Fruit fly (Drosophila melanogaster) whole organism, embryonic: Measurements from ENCODE around the gene CRAT.

Experiments used
- Adf1 ChIP-seq: fragments of 200-800 bp; sonication (Bioruptor generic); IDR thresholded peaks from 2 replicates; pipeline ENCODE4 v1.3.6; 2022; ENCODE audit warnings: missing biosample characterization, missing genetic modification characterization
- CG11456 ChIP-seq: fragments of 200-800 bp; sonication (Bioruptor generic); IDR thresholded peaks from 3 replicates; pipeline ENCODE4 v1.3.6; 2022; ENCODE audit warnings: missing biosample characterization, missing genetic modification characterization
- CG11504 ChIP-seq: fragments of 200-800 bp; sonication (Bioruptor generic); optimal IDR thresholded peaks from 3 replicates; lab custom pipeline; 2019; ENCODE audit warnings: missing biosample characterization, mild to moderate bottlenecking, missing genetic modification characterization, moderate library complexity
- CG12104 ChIP-seq: fragments of 200-800 bp; sonication (Bioruptor generic); optimal IDR thresholded peaks from 3 replicates; lab custom pipeline; 2016; ENCODE audit warnings: missing biosample characterization, missing genetic modification characterization
- CG12299 ChIP-seq: fragments of 200-800 bp; sonication (Bioruptor generic); optimal IDR thresholded peaks from 2 replicates; lab custom pipeline; 2018; ENCODE audit warnings: missing biosample characterization, mild to moderate bottlenecking, missing genetic modification characterization
- CG14014 ChIP-seq: fragments of 200-800 bp; sonication (Bioruptor generic); IDR thresholded peaks from 2 replicates; pipeline ENCODE4 v1.3.6; 2022; ENCODE audit warnings: missing biosample characterization, missing genetic modification characterization
- CG1603 ChIP-seq: fragments of 200-800 bp; sonication (Bioruptor generic); optimal IDR thresholded peaks from 2 replicates; lab custom pipeline; 2019; ENCODE audit warnings: missing biosample characterization, mild to moderate bottlenecking, missing genetic modification characterization, moderate library complexity
- CG3163 ChIP-seq: fragments of 200-800 bp; sonication (Bioruptor generic); optimal IDR thresholded peaks from 3 replicates; lab custom pipeline; 2016; ENCODE audit warnings: missing biosample characterization, missing genetic modification characterization
- CG4404 ChIP-seq: fragments of 200-800 bp; sonication (Bioruptor generic); IDR thresholded peaks from 2 replicates; pipeline ENCODE4 v1.3.6; 2022; ENCODE audit warnings: missing biosample characterization, missing genetic modification characterization
- CG7271 ChIP-seq: fragments of 200-800 bp; sonication (Bioruptor generic); optimal IDR thresholded peaks from 2 replicates; lab custom pipeline; 2018; ENCODE audit warnings: missing biosample characterization, mild to moderate bottlenecking, missing genetic modification characterization, moderate library complexity
- CG7556 ChIP-seq: fragments of 200-800 bp; sonication (Bioruptor generic); optimal IDR thresholded peaks from 2 replicates; lab custom pipeline; 2017; ENCODE audit warnings: missing biosample characterization, mild to moderate bottlenecking, missing genetic modification characterization
- CG7987 ChIP-seq: fragments of 200-800 bp; sonication (Bioruptor generic); optimal IDR thresholded peaks from 2 replicates; lab custom pipeline; 2018; ENCODE audit warnings: missing biosample characterization, mild to moderate bottlenecking, missing genetic modification characterization, moderate library complexity
- CG8290 ChIP-seq, 3 experiments: fragments of 200-800 bp; sonication (Bioruptor generic); optimal IDR thresholded peaks; 2 replicates each; lab custom pipeline; 2016 to 2019; ENCODE audit warnings: missing biosample characterization in 3 of 3, missing genetic modification characterization in 3 of 3, mild to moderate bottlenecking in 2 of 3, moderate library complexity in 1 of 3
- CG8944 ChIP-seq: fragments of 200-800 bp; sonication (Bioruptor generic); optimal IDR thresholded peaks from 3 replicates; lab custom pipeline; 2016; ENCODE audit warnings: missing biosample characterization, missing genetic modification characterization
- D19A ChIP-seq: fragments of 200-800 bp; optimal IDR thresholded peaks from 3 replicates; lab custom pipeline; 2019; ENCODE audit warnings: missing biosample characterization, mild to moderate bottlenecking, missing genetic modification characterization, moderate library complexity
- Dip3 ChIP-seq: fragments of 200-800 bp; sonication (Bioruptor generic); optimal IDR thresholded peaks from 3 replicates; lab custom pipeline; 2016; ENCODE audit warnings: missing biosample characterization, missing genetic modification characterization
- Elba2 ChIP-seq: fragments of 200-800 bp; sonication (Bioruptor generic); optimal IDR thresholded peaks from 3 replicates; lab custom pipeline; 2016; ENCODE audit warnings: missing biosample characterization, missing genetic modification characterization
- Hey ChIP-seq: fragments of 200-800 bp; sonication (Bioruptor generic); optimal IDR thresholded peaks from 3 replicates; lab custom pipeline; 2018; ENCODE audit warnings: missing biosample characterization, mild to moderate bottlenecking, missing genetic modification characterization
- Max ChIP-seq: fragments of 200-800 bp; sonication (Bioruptor generic); optimal IDR thresholded peaks from 2 replicates; lab custom pipeline; 2016; ENCODE audit warnings: missing biosample characterization, mild to moderate bottlenecking, missing genetic modification characterization
- Med ChIP-seq: fragments of 200-800 bp; sonication (Bioruptor generic); peaks from one replicate; lab custom pipeline; 2016; ENCODE audit warnings: missing biosample characterization, missing genetic modification characterization, mild to moderate bottlenecking, inconsistent platforms, moderate library complexity
- Meics ChIP-seq: fragments of 200-800 bp; sonication (Bioruptor generic); optimal IDR thresholded peaks from 2 replicates; lab custom pipeline; 2017; ENCODE audit warnings: missing biosample characterization, mild to moderate bottlenecking, missing genetic modification characterization
- Ptx1 ChIP-seq: fragments of 200-800 bp; sonication (Bioruptor generic); IDR thresholded peaks from 2 replicates; pipeline ENCODE4 v1.3.6; 2022; ENCODE audit warnings: missing biosample characterization, missing genetic modification characterization
- Ravus ChIP-seq: fragments of 200-800 bp; sonication (Bioruptor generic); IDR thresholded peaks from 2 replicates; pipeline ENCODE4 v1.3.6; 2022; ENCODE audit warnings: missing biosample characterization, missing genetic modification characterization
- Sox102F ChIP-seq: fragments of 200-800 bp; sonication (Bioruptor generic); optimal IDR thresholded peaks from 2 replicates; lab custom pipeline; 2018; ENCODE audit warnings: missing biosample characterization, mild to moderate bottlenecking, missing genetic modification characterization, moderate library complexity
- YL-1 ChIP-seq: fragments of 200-800 bp; sonication (Bioruptor generic); optimal IDR thresholded peaks from 3 replicates; lab custom pipeline; 2017; ENCODE audit warnings: missing biosample characterization, mild to moderate bottlenecking, missing genetic modification characterization
- bsh ChIP-seq, 2 experiments: fragments of 200-800 bp; sonication (Bioruptor generic); optimal IDR thresholded peaks; 2 replicates each; lab custom pipeline; 2017 to 2018; ENCODE audit warnings: mild to moderate bottlenecking in 2 of 2, missing biosample characterization in 2 of 2, missing genetic modification characterization in 2 of 2, moderate library complexity in 1 of 2
- cato ChIP-seq: fragments of 200-800 bp; sonication (Bioruptor generic); optimal IDR thresholded peaks from 2 replicates; lab custom pipeline; 2016; ENCODE audit warnings: missing biosample characterization, missing genetic modification characterization, borderline replicate concordance
- chinmo ChIP-seq: fragments of 200-800 bp; sonication (Bioruptor generic); IDR thresholded peaks from 4 replicates; pipeline ENCODE4 v1.3.6; 2022; ENCODE audit warnings: missing biosample characterization, missing genetic modification characterization; ENCODE audit not compliant: partially characterized antibody
- crol ChIP-seq: fragments of 200-800 bp; sonication (Bioruptor generic); IDR thresholded peaks from 2 replicates; pipeline ENCODE4 v1.3.6; 2022; ENCODE audit warnings: missing biosample characterization, missing genetic modification characterization
- cwo ChIP-seq: fragments of 200-800 bp; sonication (Bioruptor generic); optimal IDR thresholded peaks from 3 replicates; lab custom pipeline; 2017; ENCODE audit warnings: missing biosample characterization, missing genetic modification characterization, mild to moderate bottlenecking, moderate library complexity, missing genetic modification reagents
- dmrt99B ChIP-seq: fragments of 200-800 bp; sonication (Bioruptor generic); optimal IDR thresholded peaks from 2 replicates; lab custom pipeline; 2018; ENCODE audit warnings: missing biosample characterization, mild to moderate bottlenecking, missing genetic modification characterization, moderate library complexity
- gem ChIP-seq: fragments of 200-800 bp; sonication (Bioruptor generic); optimal IDR thresholded peaks from 2 replicates; lab custom pipeline; 2019; ENCODE audit warnings: missing biosample characterization, mild to moderate bottlenecking, missing genetic modification characterization, moderate library complexity
- grn ChIP-seq: fragments of 200-800 bp; sonication (Bioruptor generic); optimal IDR thresholded peaks from 3 replicates; lab custom pipeline; 2017; ENCODE audit warnings: missing biosample characterization, missing genetic modification characterization
- jing ChIP-seq: fragments of 200-800 bp; sonication (Bioruptor generic); optimal IDR thresholded peaks from 2 replicates; lab custom pipeline; 2018; ENCODE audit warnings: missing biosample characterization, mild to moderate bottlenecking, missing genetic modification characterization
- ken ChIP-seq: fragments of 200-800 bp; sonication (Bioruptor generic); IDR thresholded peaks from 3 replicates; pipeline ENCODE4 v1.3.6; 2022; ENCODE audit warnings: missing biosample characterization, missing genetic modification characterization
- kni ChIP-seq: fragments of 200-800 bp; sonication (Bioruptor generic); optimal IDR thresholded peaks from 3 replicates; lab custom pipeline; 2017; ENCODE audit warnings: mild to moderate bottlenecking, missing biosample characterization, missing genetic modification reagents, missing genetic modification characterization
- peb ChIP-seq: fragments of 200-800 bp; sonication (Bioruptor generic); IDR thresholded peaks from 2 replicates; pipeline ENCODE4 v1.3.6; 2022; ENCODE audit warnings: missing biosample characterization, missing genetic modification characterization
- pros ChIP-seq: fragments of 200-800 bp; sonication (Bioruptor generic); optimal IDR thresholded peaks from 3 replicates; lab custom pipeline; 2019; ENCODE audit warnings: missing biosample characterization, mild to moderate bottlenecking, missing genetic modification characterization, moderate library complexity
- pum ChIP-seq: fragments of 200-800 bp; sonication (Bioruptor generic); optimal IDR thresholded peaks from 2 replicates; lab custom pipeline; 2016; ENCODE audit warnings: missing biosample characterization, missing genetic modification characterization
- salm ChIP-seq: fragments of 200-800 bp; sonication (Bioruptor generic); optimal IDR thresholded peaks from 2 replicates; lab custom pipeline; 2018; ENCODE audit warnings: missing biosample characterization, mild to moderate bottlenecking, missing genetic modification characterization
- scrt ChIP-seq: fragments of 200-800 bp; sonication (Bioruptor generic); optimal IDR thresholded peaks from 2 replicates; lab custom pipeline; 2018; ENCODE audit warnings: missing biosample characterization, mild to moderate bottlenecking, missing genetic modification characterization, moderate library complexity
- seq ChIP-seq: fragments of 200-800 bp; sonication (Bioruptor generic); IDR thresholded peaks from 2 replicates; pipeline ENCODE4 v1.3.6; 2022; ENCODE audit warnings: missing biosample characterization, missing genetic modification characterization
- shn ChIP-seq: fragments of 200-800 bp; sonication (Bioruptor generic); optimal IDR thresholded peaks from 3 replicates; lab custom pipeline; 2016; ENCODE audit warnings: missing biosample characterization, missing genetic modification characterization
- slou ChIP-seq: fragments of 200-800 bp; sonication (Bioruptor generic); optimal IDR thresholded peaks from 3 replicates; lab custom pipeline; 2016; ENCODE audit warnings: missing biosample characterization, missing genetic modification characterization
- tap ChIP-seq: fragments of 200-800 bp; optimal IDR thresholded peaks from 3 replicates; lab custom pipeline; 2019; ENCODE audit warnings: missing biosample characterization, mild to moderate bottlenecking, missing genetic modification characterization, moderate library complexity
- tll ChIP-seq, 2 experiments: fragments of 200-800 bp in 1 of 2; fragments of >200 bp in 1 of 2; sonication (Bioruptor generic) in 1 of 2; optimal IDR thresholded peaks; 2 replicates each; lab custom pipeline; 2017 to 2019; ENCODE audit warnings: missing biosample characterization in 2 of 2, missing genetic modification characterization in 2 of 2, mild to moderate bottlenecking in 1 of 2, moderate library complexity in 1 of 2
- trem ChIP-seq: fragments of 200-800 bp; optimal IDR thresholded peaks from 3 replicates; lab custom pipeline; 2019; ENCODE audit warnings: missing biosample characterization, mild to moderate bottlenecking, missing genetic modification characterization, moderate library complexity
- usp ChIP-seq: fragments of >200 bp; optimal IDR thresholded peaks from 2 replicates; lab custom pipeline; 2017; ENCODE audit warnings: missing biosample characterization, missing genetic modification characterization
- wek ChIP-seq: fragments of 200-800 bp; sonication (Bioruptor generic); optimal IDR thresholded peaks from 3 replicates; lab custom pipeline; 2018; ENCODE audit warnings: missing biosample characterization, mild to moderate bottlenecking, missing genetic modification characterization, moderate library complexity

CRAT gene

dm6 chr3R:6419103-6419502, 43.3 kb upstream of the CRAT start (continued):
- TF ChIP-seq CG7556 (no peak), Ravus (GFP tag; lab: Robert Waterston, UW) (no peak), YL-1 (GFP tag; lab: Kevin White, UChicago) (no peak), cwo (peak; percentile 87), wek (GFP tag; lab: Kevin White, UChicago) (no peak), crol (GFP tag; lab: Robert Waterston, UW) (peak; percentile 82), peb (no peak), Med (GFP tag; lab: Kevin White, UChicago) (peak; percentile 61), CG11456 (peak; percentile 24; the same call in 1 of the 3 replicates), chinmo (GFP tag; lab: Robert Waterston, UW) (0 out of 4 replicates have a peak, but pooled peaks have one; percentile 64), Adf1 (GFP tag; lab: Robert Waterston, UW) (peak; percentile 96), Max (GFP tag; lab: Kevin White, UChicago) (no peak), CG7271 (tag; lab: Kevin White, UChicago) (no peak), CG8290 (GFP tag; optimal IDR thresholded peaks at IDR 0.05; lab: Kevin White, UChicago) (no peak), CG8290 (tag; optimal IDR thresholded peaks at IDR 0.05; lab: Kevin White, UChicago) (peak in 1 of 2 experiments; percentile 11), Meics (GFP tag; lab: Kevin White, UChicago) (no peak), salm (tag; lab: Kevin White, UChicago) (no peak), seq (peak; percentile 25; the same call in 1 of the 2 replicates), slou (no peak), kni (GFP tag; lab: Kevin White, UChicago) (no peak), CG12104 (GFP tag; lab: Kevin White, UChicago) (no peak), jing (GFP tag; lab: Kevin White, UChicago) (no peak), Sox102F (GFP tag; lab: Kevin White, UChicago) (no peak), CG3163 (GFP tag; lab: Kevin White, UChicago) (no peak), scrt (GFP tag; lab: Kevin White, UChicago) (peak; percentile 6)

DNA sequence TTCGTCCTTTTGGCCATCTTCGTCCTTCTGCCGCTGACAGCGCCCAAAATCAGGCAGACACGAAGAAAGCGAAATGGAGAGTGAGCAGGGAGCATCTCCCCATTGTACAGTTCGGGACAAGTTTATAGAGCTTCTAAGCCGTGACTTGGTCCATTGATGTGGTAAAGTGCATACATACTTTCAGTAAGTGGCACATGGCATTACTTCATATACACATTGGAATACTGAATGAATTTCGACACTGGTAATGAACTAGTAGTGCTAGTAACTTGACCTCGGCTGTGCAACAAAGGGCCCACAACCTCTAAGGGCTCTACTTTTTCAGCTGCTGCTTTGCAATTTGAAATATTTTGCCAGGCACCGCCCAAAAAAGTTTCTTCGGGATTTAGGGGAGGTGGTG, 40.4 kb upstream of the CRAT start:
- TF ChIP-seq CG11504 (tag; lab: Kevin White, UChicago) (peak; percentile 78), CG8944 (GFP tag; lab: Kevin White, UChicago) (peak; percentile 37), CG1603 (tag; lab: Kevin White, UChicago) (peak; percentile 85), bsh (GFP tag; optimal IDR thresholded peaks at IDR 0.05; lab: Kevin White, UChicago) (peak in 1 of 2 experiments; percentile 63), tll (GFP tag; optimal IDR thresholded peaks at IDR 0.05; lab: Kevin White, UChicago) (no peak), usp (no peak), grn (GFP tag; lab: Kevin White, UChicago) (no peak), D19A (tag; lab: Kevin White, UChicago) (peak; percentile 48), CG8290 (GFP tag; optimal IDR thresholded peaks at IDR 0.05; lab: Kevin White, UChicago) (peak; percentile 10), CG8290 (tag; optimal IDR thresholded peaks at IDR 0.05; lab: Kevin White, UChicago) (peak in 1 of 2 experiments; percentile 98), pros (GFP tag; lab: Kevin White, UChicago) (no peak), tap (peak; percentile 36), pum (GFP tag; lab: Kevin White, UChicago) (peak; percentile 51), shn (GFP tag; lab: Kevin White, UChicago) (peak; percentile 66), ken (peak; percentile 73; the same call in 2 of the 3 replicates), CG12299 (peak; percentile 28), slou (peak; percentile 46), gem (tag; lab: Kevin White, UChicago) (peak; percentile 80), CG14014 (peak; percentile 87), trem (no peak), dmrt99B (tag; lab: Kevin White, UChicago) (peak; percentile 85), CG4404 (GFP tag; lab: Robert Waterston, UW) (no peak), Hey (tag; lab: Kevin White, UChicago) (peak; percentile 39), Elba2 (GFP tag; lab: Kevin White, UChicago) (no peak), cato (GFP tag; lab: Kevin White, UChicago) (no peak), Ptx1 (peak; percentile 76), Dip3 (GFP tag; lab: Kevin White, UChicago) (peak; percentile 73), CG7987 (GFP tag; lab: Kevin White, UChicago) (peak; percentile 42)
